Fruit fly (Drosophila melanogaster) whole organism: ENCODE results near the gene sll.

Experiments used
- psq ChIP-seq: fragments of >200 bp; optimal IDR thresholded peaks from 2 replicates; lab custom pipeline; 2017
- usp ChIP-seq: fragments of >200 bp; optimal IDR thresholded peaks from 2 replicates; lab custom pipeline; 2017; ENCODE audit warnings: missing biosample characterization, missing genetic modification characterization, mixed read lengths

- no peak for TF ChIP-seq usp (GFP tag; lab: Kevin White, UChicago)
- TF ChIP-seq psq (lab: Kevin White, UChicago) = no peak
Measured at dm6 chr3R:17611411-17611810, 5.5 kb downstream of the sll start, which contains the start of gene Edg91.
